Worm (Caenorhabditis elegans): ENCODE results near the gene tbcc-1.

DNA sequence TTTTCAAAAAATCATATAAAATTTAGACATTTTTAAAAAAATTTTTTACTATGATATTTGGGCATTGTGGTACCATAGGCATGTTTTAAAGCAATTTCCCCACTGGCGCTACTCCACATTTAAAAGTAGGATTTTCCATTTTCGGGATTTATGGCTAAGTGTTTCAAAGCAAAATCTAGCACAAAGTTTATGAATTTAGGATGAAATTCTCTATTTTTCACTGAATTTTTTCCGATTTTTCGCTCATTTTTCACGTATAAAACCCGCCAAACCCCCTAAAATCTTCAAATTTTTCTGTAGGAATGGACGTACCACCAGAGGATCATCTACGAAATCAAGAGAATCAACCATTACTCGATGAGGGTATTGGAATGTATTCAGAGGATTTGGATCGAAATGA is 30.7 kb downstream of the tbcc-1 start, which contains the start of gene pipp-4P:
- TF ChIP-seq nhr-11 (tag; optimal IDR thresholded peaks at IDR 0.05) (no peak), xbp-1 (tag; optimal IDR thresholded peaks at IDR 0.05) (no peak), blmp-1 (tag; optimal IDR thresholded peaks at IDR 0.05) (no peak), nhr-76 (tag; optimal IDR thresholded peaks at IDR 0.05) (no peak), swsn-7 (tag; optimal IDR thresholded peaks at IDR 0.05) (no peak), nhr-20 (tag; optimal IDR thresholded peaks at IDR 0.05) (no peak), C04F5.9 (tag; optimal IDR thresholded peaks at IDR 0.05) (no peak), unc-62 (GFP tag; optimal IDR thresholded peaks at IDR 0.05) (no peak), ama-1 (optimal IDR thresholded peaks at IDR 0.05) (no peak), ceh-82 (tag; optimal IDR thresholded peaks at IDR 0.05) (no peak), nhr-237 (tag; optimal IDR thresholded peaks at IDR 0.05) (no peak), pqm-1 (tag; optimal IDR thresholded peaks at IDR 0.05) (no peak), lin-15B (tag; optimal IDR thresholded peaks at IDR 0.05) (no peak), unc-86 (tag; optimal IDR thresholded peaks at IDR 0.05) (no peak)

Measured in whole organism, L1 larva.